Fruit fly (Drosophila melanogaster) whole organism, adult: Measurements from ENCODE around the gene Tssk.

Experiments used
- CG12768 ChIP-seq: fragments of 200-800 bp; sonication (Bioruptor generic); optimal IDR thresholded peaks from 2 replicates; lab custom pipeline; 2017; ENCODE audit warnings: missing biosample characterization, missing genetic modification characterization, mild to moderate bottlenecking, moderate library complexity, missing genetic modification reagents
- CG14711 ChIP-seq: fragments of 200-800 bp; sonication (Bioruptor generic); optimal IDR thresholded peaks from 2 replicates; lab custom pipeline; 2018; ENCODE audit warnings: missing biosample characterization, mild to moderate bottlenecking, missing genetic modification characterization, moderate library complexity
- CG1620 ChIP-seq: fragments of 200-800 bp; sonication (Bioruptor generic); optimal IDR thresholded peaks from 2 replicates; lab custom pipeline; 2016; ENCODE audit warnings: missing biosample characterization, missing genetic modification characterization
- CG7101 ChIP-seq: fragments of 200-800 bp; sonication (Bioruptor generic); optimal IDR thresholded peaks from 2 replicates; lab custom pipeline; 2018; ENCODE audit warnings: missing biosample characterization, mild to moderate bottlenecking, missing genetic modification characterization, moderate library complexity
- Clk ChIP-seq: fragments of 200-800 bp; sonication (Bioruptor generic); optimal IDR thresholded peaks from 2 replicates; lab custom pipeline; 2017; ENCODE audit warnings: missing biosample characterization, missing genetic modification characterization
- Hr96 ChIP-seq: fragments of 200-800 bp; sonication (Bioruptor generic); optimal IDR thresholded peaks from 2 replicates; lab custom pipeline; 2016; ENCODE audit warnings: missing biosample characterization, missing genetic modification characterization
- bab1 ChIP-seq: fragments of 200-800 bp; sonication (Bioruptor generic); optimal IDR thresholded peaks from 3 replicates; lab custom pipeline; 2019; ENCODE audit warnings: missing biosample characterization, mild to moderate bottlenecking, missing genetic modification characterization, moderate library complexity

DNA sequence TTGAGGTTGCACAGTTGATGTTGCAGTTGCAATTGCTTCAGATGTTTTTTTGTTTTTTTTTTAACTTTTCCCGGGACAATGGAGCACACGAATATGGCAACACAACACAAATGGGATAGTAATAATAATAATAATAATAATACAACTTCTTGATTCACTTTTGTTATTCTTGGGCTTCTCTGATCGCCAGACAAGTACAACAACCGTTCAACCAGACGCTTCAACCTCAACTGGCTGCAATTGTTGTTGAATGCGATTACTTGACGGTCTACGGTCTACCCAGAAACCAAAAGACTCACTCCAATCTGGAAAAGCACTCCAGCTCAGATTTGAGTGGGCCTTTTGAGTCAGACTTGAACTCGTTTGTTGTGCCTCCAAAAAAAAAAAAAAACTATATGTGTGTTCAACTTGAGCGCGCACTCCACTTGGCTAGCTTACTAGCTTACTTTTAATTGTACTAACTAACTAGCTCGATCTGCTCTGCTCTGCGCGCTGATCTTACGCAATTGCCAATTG lies 42.8 kb downstream of the Tssk start, which contains the start of gene CG14301:
- TF ChIP-seq Clk (no peak), bab1 (GFP tag; lab: Kevin White, UChicago) (no peak), CG7101 (no peak), CG14711 (no peak), Hr96 (GFP tag; lab: Kevin White, UChicago) (no peak), CG1620 (GFP tag; lab: Kevin White, UChicago) (no peak), CG12768 (no peak)
